Worm (Caenorhabditis elegans) whole organism, young adult: Measurements from ENCODE around the gene C24A3.9.

Experiments used
- B0035.1 ChIP-seq: sonication (generic microtip); optimal IDR thresholded peaks from 2 replicates; lab custom pipeline; 2016; ENCODE audit warnings: missing genetic modification characterization, mild to moderate bottlenecking, missing compliant biosample characterization, missing genotype, missing genetic modification reagents
- F33H1.4 ChIP-seq: fragments of 200-800 bp; sonication (Bioruptor generic); IDR thresholded peaks from 2 replicates; pipeline ENCODE4 v1.3.6; 2022; ENCODE audit warnings: missing genetic modification reagents, missing genetic modification characterization, missing compliant biosample characterization
- F52B5.7 ChIP-seq: sonication (generic microtip); optimal IDR thresholded peaks from 2 replicates; lab custom pipeline; 2016; ENCODE audit warnings: mild to moderate bottlenecking, missing genetic modification characterization, missing compliant biosample characterization
- K12H6.12 ChIP-seq: fragments of 200-800 bp; sonication (Bioruptor generic); optimal IDR thresholded peaks from 2 replicates; lab custom pipeline; 2018; ENCODE audit warnings: mild to moderate bottlenecking, missing genetic modification characterization, missing compliant biosample characterization
- Y53G8AR.9 ChIP-seq: fragments of 200-800 bp; sonication (Bioruptor generic); conservative IDR thresholded peaks from 2 replicates; pipeline ENCODE4 v1.3.6; 2022; ENCODE audit warnings: missing genetic modification reagents, missing genetic modification characterization, missing compliant biosample characterization
- Y56A3A.18 ChIP-seq: fragments of 200-800 bp; sonication (Bioruptor generic); IDR thresholded peaks from 2 replicates; pipeline ENCODE4 v1.3.6; 2022; ENCODE audit warnings: missing genetic modification reagents, missing genetic modification characterization, missing compliant biosample characterization
- Y95B8A.8 ChIP-seq: fragments of 200-800 bp; sonication (Bioruptor generic); IDR thresholded peaks from 2 replicates; pipeline ENCODE4 v1.3.6; 2022; ENCODE audit warnings: missing genetic modification reagents, missing genetic modification characterization, missing compliant biosample characterization
- akir-1 ChIP-seq: fragments of 200-800 bp; sonication (Bioruptor generic); optimal IDR thresholded peaks from 2 replicates; lab custom pipeline; 2018; ENCODE audit warnings: mild to moderate bottlenecking, missing genetic modification characterization, moderate library complexity, missing compliant biosample characterization
- ama-1 ChIP-seq, 3 experiments: fragments of 150-350 bp in 1 of 3; sonication (generic microtip) in 2 of 3; optimal IDR thresholded peaks; 2 replicates each; lab custom pipeline; 2014 to 2018; ENCODE audit warnings: missing biosample characterization in 2 of 3, missing genetic modification characterization in 2 of 3, missing genetic modification reagents in 2 of 3
- atf-7 ChIP-seq: sonication (generic microtip); optimal IDR thresholded peaks from 2 replicates; lab custom pipeline; 2017; ENCODE audit warnings: mild to moderate bottlenecking, missing genetic modification characterization, missing compliant biosample characterization
- attf-5 ChIP-seq: fragments of 200-800 bp; sonication (Bioruptor generic); optimal IDR thresholded peaks from 2 replicates; lab custom pipeline; 2018; ENCODE audit warnings: mild to moderate bottlenecking, missing genetic modification characterization, missing compliant biosample characterization
- bed-1 ChIP-seq: fragments of 200-800 bp; sonication (Bioruptor generic); IDR thresholded peaks from 2 replicates; pipeline ENCODE4 v1.3.6; 2022; ENCODE audit warnings: missing genetic modification reagents, missing genetic modification characterization, missing compliant biosample characterization
- cebp-1 ChIP-seq, 2 experiments: fragments of 200-800 bp in 1 of 2; sonication (Bioruptor generic) in 1 of 2; sonication (generic microtip) in 1 of 2; IDR thresholded peaks in 1 of 2; optimal IDR thresholded peaks in 1 of 2; 2 replicates each; pipeline versions ENCODE4 v1.3.6 to Lab custom; 2017 to 2022; ENCODE audit warnings: missing compliant biosample characterization in 2 of 2, missing genetic modification characterization in 2 of 2, mild to moderate bottlenecking in 1 of 2, missing genetic modification reagents in 1 of 2, moderate library complexity in 1 of 2
- ceh-27 ChIP-seq: fragments of 200-800 bp; sonication (Bioruptor generic); optimal IDR thresholded peaks from 2 replicates; lab custom pipeline; 2018; ENCODE audit warnings: mild to moderate bottlenecking, missing genetic modification characterization, moderate library complexity, missing compliant biosample characterization
- ceh-79 ChIP-seq: sonication (generic microtip); optimal IDR thresholded peaks from 2 replicates; lab custom pipeline; 2017; ENCODE audit warnings: mild to moderate bottlenecking, missing genetic modification characterization, missing compliant biosample characterization
- chd-7 ChIP-seq: sonication (generic microtip); optimal IDR thresholded peaks from 2 replicates; lab custom pipeline; 2016; ENCODE audit warnings: mild to moderate bottlenecking, missing genetic modification characterization, moderate library complexity, missing compliant biosample characterization
- dox-1 ChIP-seq: fragments of 200-800 bp; sonication (Bioruptor generic); IDR thresholded peaks from 2 replicates; pipeline ENCODE4 v1.3.6; 2022; ENCODE audit warnings: missing genetic modification reagents, missing genetic modification characterization, missing compliant biosample characterization
- efl-1 ChIP-seq: fragments of 150-350 bp; optimal IDR thresholded peaks from 2 replicates; lab custom pipeline; 2014; ENCODE audit warnings: missing biosample characterization, missing genetic modification reagents, missing genetic modification characterization
- egrh-3 ChIP-seq: fragments of 200-800 bp; sonication (Bioruptor generic); IDR thresholded peaks from 2 replicates; pipeline ENCODE4 v1.3.6; 2022; ENCODE audit warnings: missing genetic modification reagents, missing genetic modification characterization, missing compliant biosample characterization
- ets-4 ChIP-seq: fragments of 200-800 bp; sonication (Bioruptor generic); optimal IDR thresholded peaks from 2 replicates; lab custom pipeline; 2018; ENCODE audit warnings: mild to moderate bottlenecking, missing genetic modification characterization, missing compliant biosample characterization
- fkh-3 ChIP-seq: sonication (generic microtip); optimal IDR thresholded peaks from 2 replicates; lab custom pipeline; 2016; ENCODE audit warnings: mild to moderate bottlenecking, missing genetic modification characterization, missing compliant biosample characterization
- gei-17 ChIP-seq: fragments of 200-800 bp; sonication (Bioruptor generic); optimal IDR thresholded peaks from 2 replicates; lab custom pipeline; 2018; ENCODE audit warnings: mild to moderate bottlenecking, missing genetic modification characterization, missing compliant biosample characterization
- him-1 ChIP-seq: sonication (generic microtip); optimal IDR thresholded peaks from 2 replicates; lab custom pipeline; 2016; ENCODE audit warnings: missing genotype, missing genetic modification reagents, missing genetic modification characterization, missing compliant biosample characterization
- hlh-12 ChIP-seq: sonication (generic microtip); optimal IDR thresholded peaks from 2 replicates; lab custom pipeline; 2016; ENCODE audit warnings: missing genetic modification characterization, missing compliant biosample characterization
- hlh-26 ChIP-seq: fragments of 200-800 bp; sonication (Bioruptor generic); conservative IDR thresholded peaks from 2 replicates; pipeline ENCODE4 v1.3.6; 2022; ENCODE audit warnings: missing genetic modification reagents, missing genetic modification characterization, missing compliant biosample characterization
- lag-1 ChIP-seq: fragments of 200-800 bp; sonication (Bioruptor generic); IDR thresholded peaks from 2 replicates; pipeline ENCODE4 v1.3.6; 2022; ENCODE audit warnings: missing genetic modification reagents, missing genetic modification characterization, missing compliant biosample characterization
- lin-35 ChIP-seq, 3 experiments: fragments of 150-350 bp in 2 of 3; sonication (generic microtip) in 1 of 3; optimal IDR thresholded peaks; 2 replicates each; lab custom pipeline; 2014 to 2018; ENCODE audit warnings: missing biosample characterization in 3 of 3, missing genetic modification characterization in 3 of 3, missing genetic modification reagents in 3 of 3
- lir-1 ChIP-seq: fragments of 200-800 bp; sonication (Bioruptor generic); conservative IDR thresholded peaks from 2 replicates; pipeline ENCODE4 v1.3.6; 2022; ENCODE audit warnings: missing genetic modification reagents, missing genetic modification characterization, missing compliant biosample characterization
- lsl-1 ChIP-seq: fragments of 200-800 bp; sonication (Bioruptor generic); optimal IDR thresholded peaks from 2 replicates; lab custom pipeline; 2018; ENCODE audit warnings: mild to moderate bottlenecking, missing genetic modification characterization, moderate library complexity, missing compliant biosample characterization
- madf-3 ChIP-seq: fragments of 200-800 bp; sonication (Bioruptor generic); IDR thresholded peaks from 2 replicates; pipeline ENCODE4 v1.3.6; 2022; ENCODE audit warnings: missing genetic modification reagents, missing genetic modification characterization, missing compliant biosample characterization
- mcd-1 ChIP-seq: fragments of 200-800 bp; sonication (Bioruptor generic); IDR thresholded peaks from 2 replicates; pipeline ENCODE4 v1.3.6; 2022; ENCODE audit warnings: missing genetic modification reagents, missing genetic modification characterization, missing compliant biosample characterization
- mes-4 ChIP-seq: sonication (generic microtip); optimal IDR thresholded peaks from 2 replicates; lab custom pipeline; 2016; ENCODE audit warnings: missing genotype, missing genetic modification characterization, missing compliant biosample characterization
- nfya-2 ChIP-seq: fragments of 200-800 bp; sonication (Bioruptor generic); IDR thresholded peaks from 2 replicates; pipeline ENCODE4 v1.3.6; 2022; ENCODE audit warnings: missing genetic modification reagents, missing genetic modification characterization, missing compliant biosample characterization
- nhr-120 ChIP-seq: fragments of 200-800 bp; sonication (Bioruptor generic); IDR thresholded peaks from 2 replicates; pipeline ENCODE4 v1.3.6; 2022; ENCODE audit warnings: missing genetic modification characterization, missing compliant biosample characterization
- pbrm-1 ChIP-seq: fragments of 200-800 bp; sonication (Bioruptor generic); IDR thresholded peaks from 2 replicates; pipeline ENCODE4 v1.3.6; 2022; ENCODE audit warnings: missing genetic modification reagents, missing genetic modification characterization, missing compliant biosample characterization
- rcor-1 ChIP-seq: fragments of 200-800 bp; sonication (Bioruptor generic); IDR thresholded peaks from 2 replicates; pipeline ENCODE4 v1.3.6; 2022; ENCODE audit warnings: missing genetic modification reagents, missing genetic modification characterization, missing compliant biosample characterization
- rpc-1 ChIP-seq, 2 experiments: fragments of 150-350 bp in 1 of 2; sonication (generic microtip) in 1 of 2; optimal IDR thresholded peaks; 2 replicates each; lab custom pipeline; 2014 to 2018; ENCODE audit warnings: missing biosample characterization in 1 of 2, missing genetic modification characterization in 1 of 2, missing genetic modification reagents in 1 of 2, missing genotype in 1 of 2
- somi-1 ChIP-seq: fragments of 200-800 bp; sonication (Bioruptor generic); optimal IDR thresholded peaks from 2 replicates; lab custom pipeline; 2018; ENCODE audit warnings: mild to moderate bottlenecking, missing genetic modification characterization, missing compliant biosample characterization
- sptf-2 ChIP-seq: fragments of 200-800 bp; sonication (Bioruptor generic); optimal IDR thresholded peaks from 2 replicates; lab custom pipeline; 2018; ENCODE audit warnings: mild to moderate bottlenecking, missing genetic modification characterization, missing compliant biosample characterization
- unc-62 ChIP-seq: fragments of 150-350 bp; optimal IDR thresholded peaks from 2 replicates; lab custom pipeline; 2014; ENCODE audit warnings: missing biosample characterization, missing genetic modification reagents, missing genetic modification characterization
- zfh-2 ChIP-seq: fragments of 200-800 bp; sonication (Bioruptor generic); conservative IDR thresholded peaks from 2 replicates; pipeline ENCODE4 v1.3.6; 2022; ENCODE audit warnings: missing genetic modification reagents, missing genetic modification characterization, missing compliant biosample characterization
- ztf-18 ChIP-seq: sonication (generic microtip); optimal IDR thresholded peaks from 2 replicates; lab custom pipeline; 2016; ENCODE audit warnings: missing genotype, mild to moderate bottlenecking, missing genetic modification characterization, missing compliant biosample characterization
- ztf-22 ChIP-seq: fragments of 200-800 bp; sonication (Bioruptor generic); optimal IDR thresholded peaks from 2 replicates; lab custom pipeline; 2018; ENCODE audit warnings: mild to moderate bottlenecking, missing genetic modification characterization, moderate library complexity, missing compliant biosample characterization
- ztf-25 ChIP-seq: fragments of 200-800 bp; sonication (Bioruptor generic); IDR thresholded peaks from 2 replicates; pipeline ENCODE4 v1.3.6; 2022; ENCODE audit warnings: missing genetic modification reagents, missing genetic modification characterization, missing compliant biosample characterization
- ztf-26 ChIP-seq: sonication (generic microtip); optimal IDR thresholded peaks from 2 replicates; lab custom pipeline; 2017; ENCODE audit warnings: missing genetic modification characterization, missing compliant biosample characterization
- ztf-6 ChIP-seq: fragments of 200-800 bp; sonication (Bioruptor generic); IDR thresholded peaks from 2 replicates; pipeline ENCODE4 v1.3.6; 2022; ENCODE audit warnings: missing genetic modification reagents, missing genetic modification characterization, missing compliant biosample characterization

C24A3.9 gene

ce11 chrX:8996496-8997116 is 13.7 kb downstream of the C24A3.9 start:
- TF ChIP-seq ama-1 (optimal IDR thresholded peaks at IDR 0.05; lab: Kevin White, UChicago) (no peak), ama-1 (GFP tag; optimal IDR thresholded peaks at IDR 0.05; lab: Kevin White, UChicago) (no peak), lin-35 (GFP tag; optimal IDR thresholded peaks at IDR 0.05; lab: Kevin White, UChicago) (no peak), B0035.1 (tag; lab: Kevin White, UChicago) (no peak), madf-3 (no peak), egrh-3 (no peak), him-1 (tag; lab: Kevin White, UChicago) (no peak), ztf-6 (GFP tag; lab: Robert Waterston, UW) (no peak), pbrm-1 (GFP tag; lab: Robert Waterston, UW) (no peak), nhr-120 (no peak), lag-1 (GFP tag; lab: Robert Waterston, UW) (no peak), ztf-22 (no peak), ets-4 (GFP tag; lab: Kevin White, UChicago) (no peak)

- TF ChIP-seq F33H1.4 (GFP tag; lab: Robert Waterston, UW): no peak
- no peak for TF ChIP-seq chd-7
- peak; percentile 57 for TF ChIP-seq K12H6.12 (tag; lab: Kevin White, UChicago)
- TF ChIP-seq efl-1 (GFP tag; lab: Kevin White, UChicago): no peak
- TF ChIP-seq egrh-3: peak; percentile 33; the same call in 1 of the 2 replicates
- TF ChIP-seq lsl-1: no peak
- TF ChIP-seq lin-35 (GFP tag; optimal IDR thresholded peaks at IDR 0.05; lab: Kevin White, UChicago): peak in 1 of 3 experiments; percentile 22
- no peak for TF ChIP-seq hlh-26 (GFP tag; lab: Robert Waterston, UW)
- TF ChIP-seq sptf-2 (GFP tag; lab: Kevin White, UChicago): no peak
- TF ChIP-seq hlh-12 (tag; lab: Kevin White, UChicago): no peak
- no peak for TF ChIP-seq Y56A3A.18 (GFP tag; lab: Robert Waterston, UW)
- no peak for TF ChIP-seq nfya-2
- no peak for TF ChIP-seq dox-1 (GFP tag; lab: Robert Waterston, UW)
- no peak for TF ChIP-seq ztf-26 (tag; lab: Kevin White, UChicago)
- TF ChIP-seq ceh-27 (GFP tag; lab: Kevin White, UChicago): no peak
- TF ChIP-seq cebp-1 (GFP tag; IDR thresholded peaks at IDR 0.05; lab: Robert Waterston, UW): no peak
- TF ChIP-seq cebp-1 (tag; optimal IDR thresholded peaks at IDR 0.05; lab: Kevin White, UChicago): no peak
- no peak for TF ChIP-seq atf-7 (tag; lab: Kevin White, UChicago)
- TF ChIP-seq attf-5: peak; percentile 4
- no peak for TF ChIP-seq akir-1 (GFP tag; lab: Kevin White, UChicago)
- TF ChIP-seq ztf-18 (tag; lab: Kevin White, UChicago): no peak
- no peak for TF ChIP-seq lir-1 (GFP tag; lab: Robert Waterston, UW)
- no peak for TF ChIP-seq somi-1 (GFP tag; lab: Kevin White, UChicago)
- no peak for TF ChIP-seq gei-17 (GFP tag; lab: Kevin White, UChicago)
- TF ChIP-seq rcor-1 (GFP tag; lab: Robert Waterston, UW): peak; percentile 45; the same call in 1 of the 2 replicates
- no peak for TF ChIP-seq F52B5.7 (tag; lab: Kevin White, UChicago)
- no peak for TF ChIP-seq ztf-25 (GFP tag; lab: Robert Waterston, UW)
- no peak for TF ChIP-seq fkh-3 (tag; lab: Kevin White, UChicago)
- TF ChIP-seq zfh-2 (GFP tag; lab: Robert Waterston, UW): peak; percentile 90
- TF ChIP-seq ceh-79 (tag; lab: Kevin White, UChicago): no peak
- no peak for TF ChIP-seq unc-62
- 0 out of 2 replicates have a peak, but pooled peaks have one; percentile 34 for TF ChIP-seq mcd-1 (GFP tag; lab: Robert Waterston, UW)
- TF ChIP-seq Y95B8A.8 (GFP tag; lab: Robert Waterston, UW): no peak
- TF ChIP-seq bed-1 (GFP tag; lab: Robert Waterston, UW): no peak
- no peak for TF ChIP-seq mes-4 (tag; lab: Kevin White, UChicago)
- TF ChIP-seq Y53G8AR.9 (GFP tag; lab: Robert Waterston, UW): no peak
- no peak for TF ChIP-seq rpc-1 (optimal IDR thresholded peaks at IDR 0.05; lab: Kevin White, UChicago)
- no peak for TF ChIP-seq rpc-1 (tag; optimal IDR thresholded peaks at IDR 0.05; lab: Kevin White, UChicago)
Observed at ce11 chrX:8995527-8995946, 14.8 kb downstream of the C24A3.9 start.
